Fruit fly (Drosophila melanogaster) whole organism, embryonic: Measurements from ENCODE around the gene AnxB9.

Source experiments
- Aef1 ChIP-seq: fragments of 200-800 bp; sonication (Bioruptor generic); IDR thresholded peaks from 3 replicates; pipeline ENCODE4 v1.3.6; 2022; ENCODE audit warnings: missing biosample characterization, missing genetic modification characterization
- CG10959 ChIP-seq: fragments of 200-800 bp; sonication (Bioruptor generic); IDR thresholded peaks from 2 replicates; pipeline ENCODE4 v1.3.6; 2022; ENCODE audit warnings: missing biosample characterization, missing genetic modification characterization
- CG11247 ChIP-seq: fragments of 200-800 bp; sonication (Bioruptor generic); IDR thresholded peaks from 2 replicates; pipeline ENCODE4 v1.3.6; 2022; ENCODE audit warnings: missing biosample characterization, missing genetic modification characterization
- CG12071 ChIP-seq: fragments of 200-800 bp; sonication (Bioruptor generic); optimal IDR thresholded peaks from 3 replicates; lab custom pipeline; 2018; ENCODE audit warnings: missing biosample characterization, mild to moderate bottlenecking, missing genetic modification characterization
- CG12236 ChIP-seq: fragments of 200-800 bp; sonication (Bioruptor generic); optimal IDR thresholded peaks from 2 replicates; lab custom pipeline; 2016; ENCODE audit warnings: missing biosample characterization, missing genetic modification characterization
- CG12744 ChIP-seq: fragments of 200-800 bp; sonication (Bioruptor generic); optimal IDR thresholded peaks from 2 replicates; lab custom pipeline; 2016; ENCODE audit warnings: missing biosample characterization, missing genetic modification characterization
- CG13287 ChIP-seq: fragments of 200-800 bp; sonication (Bioruptor generic); IDR thresholded peaks from 2 replicates; pipeline ENCODE4 v1.3.6; 2022; ENCODE audit warnings: missing biosample characterization, missing genetic modification characterization; ENCODE audit not compliant: partially characterized antibody
- CG13296 ChIP-seq: fragments of 200-800 bp; sonication (Bioruptor generic); optimal IDR thresholded peaks from 3 replicates; lab custom pipeline; 2018; ENCODE audit warnings: missing biosample characterization, mild to moderate bottlenecking, missing genetic modification characterization
- CG14667 ChIP-seq: fragments of 200-800 bp; sonication (Bioruptor generic); IDR thresholded peaks from 2 replicates; pipeline ENCODE4 v1.3.6; 2022; ENCODE audit warnings: missing biosample characterization, missing genetic modification characterization
- CG17328 ChIP-seq: fragments of 200-800 bp; sonication (Bioruptor generic); IDR thresholded peaks from 2 replicates; pipeline ENCODE4 v1.3.6; 2022; ENCODE audit warnings: missing biosample characterization, missing genetic modification characterization
- CG17612 ChIP-seq: fragments of 200-800 bp; sonication (Bioruptor generic); IDR thresholded peaks from 2 replicates; pipeline ENCODE4 v1.3.6; 2022; ENCODE audit warnings: missing biosample characterization, missing genetic modification characterization
- CG17912 ChIP-seq: fragments of 200-800 bp; sonication (Bioruptor generic); optimal IDR thresholded peaks from 2 replicates; lab custom pipeline; 2018; ENCODE audit warnings: missing biosample characterization, mild to moderate bottlenecking, missing genetic modification characterization
- CG18599 ChIP-seq: fragments of 200-800 bp; sonication (Bioruptor generic); optimal IDR thresholded peaks from 3 replicates; lab custom pipeline; 2017; ENCODE audit warnings: missing biosample characterization, missing genetic modification characterization, mild to moderate bottlenecking, moderate library complexity, missing genetic modification reagents
- CG31224 ChIP-seq: fragments of 200-800 bp; sonication (Bioruptor generic); IDR thresholded peaks from 2 replicates; pipeline ENCODE4 v1.3.6; 2022; ENCODE audit warnings: missing biosample characterization, missing genetic modification characterization
- CG33213 ChIP-seq: fragments of 200-800 bp; sonication (Bioruptor generic); optimal IDR thresholded peaks from 3 replicates; lab custom pipeline; 2016; ENCODE audit warnings: missing biosample characterization, missing genetic modification characterization
- CG3407 ChIP-seq: fragments of 200-800 bp; sonication (Bioruptor generic); optimal IDR thresholded peaks from 2 replicates; lab custom pipeline; 2018; ENCODE audit warnings: missing biosample characterization, mild to moderate bottlenecking, missing genetic modification characterization
- CG3995 ChIP-seq: fragments of 200-800 bp; sonication (Bioruptor generic); optimal IDR thresholded peaks from 3 replicates; lab custom pipeline; 2016; ENCODE audit warnings: missing biosample characterization, missing genetic modification characterization
- CG4617 ChIP-seq: fragments of 200-800 bp; sonication (Bioruptor generic); optimal IDR thresholded peaks from 3 replicates; lab custom pipeline; 2016; ENCODE audit warnings: missing biosample characterization, missing genetic modification characterization, borderline replicate concordance
- CG7745 ChIP-seq: fragments of 200-800 bp; sonication (Bioruptor generic); optimal IDR thresholded peaks from 2 replicates; lab custom pipeline; 2018; ENCODE audit warnings: missing biosample characterization, mild to moderate bottlenecking, missing genetic modification characterization, moderate library complexity
- CG8478 ChIP-seq: fragments of >200 bp; optimal IDR thresholded peaks from 2 replicates; lab custom pipeline; 2018
- CG8944 ChIP-seq: fragments of 200-800 bp; sonication (Bioruptor generic); optimal IDR thresholded peaks from 3 replicates; lab custom pipeline; 2016; ENCODE audit warnings: missing biosample characterization, missing genetic modification characterization
- CTCF ChIP-seq: fragments of 200-800 bp; sonication (Bioruptor generic); optimal IDR thresholded peaks from 2 replicates; lab custom pipeline; 2017; ENCODE audit warnings: missing biosample characterization, mild to moderate bottlenecking, missing genetic modification characterization, moderate library complexity
- Chrac-16 ChIP-seq: fragments of 200-800 bp; sonication (Bioruptor generic); optimal IDR thresholded peaks from 3 replicates; lab custom pipeline; 2016; ENCODE audit warnings: missing biosample characterization, missing genetic modification characterization
- CkIIα-i1 ChIP-seq: fragments of 200-800 bp; sonication (Bioruptor generic); IDR thresholded peaks from 2 replicates; pipeline ENCODE4 v1.3.6; 2022; ENCODE audit warnings: missing biosample characterization, missing genetic modification characterization
- Eip74EF ChIP-seq, 2 experiments: fragments of 200-800 bp in 1 of 2; fragments of >200 bp in 1 of 2; sonication (Bioruptor generic) in 1 of 2; optimal IDR thresholded peaks; 2 replicates each; lab custom pipeline; 2017 to 2019; ENCODE audit warnings: missing biosample characterization in 2 of 2, missing genetic modification characterization in 2 of 2, mild to moderate bottlenecking in 1 of 2, moderate library complexity in 1 of 2
- GATAe ChIP-seq: fragments of 200-800 bp; sonication (Bioruptor generic); conservative IDR thresholded peaks from 2 replicates; pipeline ENCODE4 v1.3.6; 2022; ENCODE audit warnings: missing biosample characterization, missing genetic modification characterization
- Gug ChIP-seq: fragments of 200-800 bp; sonication (Bioruptor generic); IDR thresholded peaks from 4 replicates; pipeline ENCODE4 v1.3.6; 2022; ENCODE audit warnings: missing biosample characterization, missing genetic modification characterization
- Mrtf ChIP-seq: fragments of 200-800 bp; sonication (Bioruptor generic); IDR thresholded peaks from 3 replicates; pipeline ENCODE4 v1.3.6; 2022; ENCODE audit warnings: missing biosample characterization, missing genetic modification characterization
- Myb ChIP-seq: fragments of 200-800 bp; sonication (Bioruptor generic); optimal IDR thresholded peaks from 2 replicates; lab custom pipeline; 2016; ENCODE audit warnings: missing biosample characterization, missing genetic modification characterization
- NFAT ChIP-seq: fragments of 200-800 bp; sonication (Bioruptor generic); IDR thresholded peaks from 2 replicates; pipeline ENCODE4 v1.3.6; 2022; ENCODE audit warnings: missing biosample characterization, missing genetic modification characterization
- Sin3A ChIP-seq: fragments of >200 bp; optimal IDR thresholded peaks from 2 replicates; lab custom pipeline; 2018
- Spps ChIP-seq: fragments of 200-800 bp; sonication (Bioruptor generic); optimal IDR thresholded peaks from 2 replicates; lab custom pipeline; 2018; ENCODE audit warnings: missing biosample characterization, mild to moderate bottlenecking, missing genetic modification characterization
- ato ChIP-seq: fragments of 200-800 bp; sonication (Bioruptor generic); IDR thresholded peaks from 2 replicates; pipeline ENCODE4 v1.3.6; 2022; ENCODE audit warnings: missing biosample characterization, missing genetic modification characterization; ENCODE audit not compliant: partially characterized antibody
- dmrt99B ChIP-seq: fragments of 200-800 bp; sonication (Bioruptor generic); optimal IDR thresholded peaks from 2 replicates; lab custom pipeline; 2018; ENCODE audit warnings: missing biosample characterization, mild to moderate bottlenecking, missing genetic modification characterization, moderate library complexity
- emc ChIP-seq: fragments of 200-800 bp; sonication (Bioruptor generic); optimal IDR thresholded peaks from 2 replicates; lab custom pipeline; 2016; ENCODE audit warnings: missing biosample characterization, missing genetic modification characterization
- esg ChIP-seq: fragments of 200-800 bp; sonication (Bioruptor generic); conservative IDR thresholded peaks from 2 replicates; pipeline ENCODE4 v1.3.6; 2022; ENCODE audit warnings: missing biosample characterization, missing genetic modification characterization
- eyg ChIP-seq: fragments of 200-800 bp; sonication (Bioruptor generic); optimal IDR thresholded peaks from 3 replicates; lab custom pipeline; 2016; ENCODE audit warnings: missing biosample characterization, missing genetic modification characterization
- lilli ChIP-seq: fragments of 200-800 bp; sonication (Bioruptor generic); optimal IDR thresholded peaks from 3 replicates; lab custom pipeline; 2016; ENCODE audit warnings: missing biosample characterization, missing genetic modification characterization
- nerfin-1 ChIP-seq: fragments of 200-800 bp; sonication (Bioruptor generic); optimal IDR thresholded peaks from 3 replicates; lab custom pipeline; 2019; ENCODE audit warnings: missing biosample characterization, mild to moderate bottlenecking, missing genetic modification characterization, moderate library complexity
- org-1 ChIP-seq: fragments of 200-800 bp; sonication (Bioruptor generic); optimal IDR thresholded peaks from 2 replicates; lab custom pipeline; 2017; ENCODE audit warnings: missing biosample characterization, missing genetic modification characterization
- p53 ChIP-seq: fragments of 200-800 bp; sonication (Bioruptor generic); optimal IDR thresholded peaks from 2 replicates; lab custom pipeline; 2016; ENCODE audit warnings: missing biosample characterization, missing genetic modification characterization
- phol ChIP-seq: fragments of 200-800 bp; sonication (Bioruptor generic); optimal IDR thresholded peaks from 3 replicates; lab custom pipeline; 2018; ENCODE audit warnings: missing biosample characterization, mild to moderate bottlenecking, missing genetic modification characterization, moderate library complexity
- pnt ChIP-seq: fragments of 200-800 bp; sonication (Bioruptor generic); optimal IDR thresholded peaks from 3 replicates; lab custom pipeline; 2016; ENCODE audit warnings: missing biosample characterization, missing genetic modification characterization
- psq ChIP-seq: fragments of 200-800 bp; sonication (Bioruptor generic); optimal IDR thresholded peaks from 2 replicates; lab custom pipeline; 2017; ENCODE audit warnings: missing biosample characterization, missing genetic modification characterization
- sc ChIP-seq, 3 experiments: fragments of >200 bp in 2 of 3; fragments of 200-800 bp in 1 of 3; sonication (Bioruptor generic) in 1 of 3; optimal IDR thresholded peaks; 2 replicates in 2 of 3; 3 replicates in 1 of 3; lab custom pipeline; 2017; ENCODE audit warnings: mild to moderate bottlenecking in 1 of 3, missing biosample characterization in 1 of 3, missing genetic modification characterization in 1 of 3, missing genetic modification reagents in 1 of 3
- sob ChIP-seq: fragments of 200-800 bp; sonication (Bioruptor generic); IDR thresholded peaks from 2 replicates; pipeline ENCODE4 v1.3.6; 2022; ENCODE audit warnings: missing biosample characterization, missing genetic modification characterization
- trem ChIP-seq: fragments of 200-800 bp; optimal IDR thresholded peaks from 3 replicates; lab custom pipeline; 2019; ENCODE audit warnings: missing biosample characterization, mild to moderate bottlenecking, missing genetic modification characterization, moderate library complexity
- ttk ChIP-seq: fragments of 200-800 bp; sonication (Bioruptor generic); IDR thresholded peaks from 2 replicates; pipeline ENCODE4 v2.1.2; 2022; ENCODE audit warnings: missing biosample characterization, missing genetic modification characterization
- unpg ChIP-seq: fragments of 200-800 bp; sonication (Bioruptor generic); optimal IDR thresholded peaks from 3 replicates; lab custom pipeline; 2018; ENCODE audit warnings: missing biosample characterization, mild to moderate bottlenecking, missing genetic modification characterization, moderate library complexity
- usp ChIP-seq: fragments of >200 bp; optimal IDR thresholded peaks from 2 replicates; lab custom pipeline; 2017; ENCODE audit warnings: missing biosample characterization, missing genetic modification characterization
- zfh2 ChIP-seq: fragments of 200-800 bp; sonication (Bioruptor generic); optimal IDR thresholded peaks from 2 replicates; lab custom pipeline; 2016; ENCODE audit warnings: missing biosample characterization, missing genetic modification characterization

The AnxB9 gene

dm6 chr3R:21065010-21065695, at the start of gene AnxB9:
Gene AnxB9 (plus strand): TSS chr3R:21065241.
- no peak for TF ChIP-seq Myb
- TF ChIP-seq GATAe: no peak
- TF ChIP-seq CG17612 (GFP tag; lab: Robert Waterston, UW): no peak
- TF ChIP-seq dmrt99B: peak; percentile 7
- TF ChIP-seq CG7745 (tag; lab: Kevin White, UChicago): no peak
- no peak for TF ChIP-seq esg (GFP tag; lab: Robert Waterston, UW)
- no peak for TF ChIP-seq org-1 (GFP tag; lab: Kevin White, UChicago)
- TF ChIP-seq NFAT (GFP tag; lab: Robert Waterston, UW): peak; percentile 56; the same call in 1 of the 2 replicates
- peak; percentile 70 for TF ChIP-seq CG12071 (GFP tag; lab: Kevin White, UChicago)
- TF ChIP-seq emc (GFP tag; lab: Kevin White, UChicago): no peak
- TF ChIP-seq pnt: no peak
- TF ChIP-seq CG8944 (GFP tag; lab: Kevin White, UChicago): no peak
- peak; percentile 38 for TF ChIP-seq CG3407
- no peak for TF ChIP-seq CG8478 (lab: Kevin White, UChicago)
- TF ChIP-seq phol (tag; lab: Kevin White, UChicago): no peak
- TF ChIP-seq p53: no peak
- TF ChIP-seq CG3995 (GFP tag; lab: Kevin White, UChicago): no peak
- peak; percentile 17 for TF ChIP-seq eyg (GFP tag; lab: Kevin White, UChicago)
- peak; percentile 39 for TF ChIP-seq ato (GFP tag; lab: Robert Waterston, UW)
- no peak for TF ChIP-seq CG10959
- TF ChIP-seq sc (optimal IDR thresholded peaks at IDR 0.05; lab: Kevin White, UChicago): no peak
- no peak for TF ChIP-seq sc (GFP tag; optimal IDR thresholded peaks at IDR 0.05; lab: Kevin White, UChicago)
- TF ChIP-seq psq (GFP tag; lab: Kevin White, UChicago): no peak
- TF ChIP-seq CG31224 (GFP tag; lab: Robert Waterston, UW): no peak
- TF ChIP-seq CG13287 (GFP tag; lab: Robert Waterston, UW): no peak; the same call in 1 of the 2 replicates
- no peak for TF ChIP-seq Sin3A (lab: Kevin White, UChicago)
- peak; percentile 42 for TF ChIP-seq CG17912
- TF ChIP-seq CG13296 (GFP tag; lab: Kevin White, UChicago): peak; percentile 48
- no peak for TF ChIP-seq CG14667 (GFP tag; lab: Robert Waterston, UW)
- TF ChIP-seq ttk: 0 out of 2 replicates have a peak, but pooled peaks have one; percentile 30
- TF ChIP-seq Eip74EF (GFP tag; optimal IDR thresholded peaks at IDR 0.05; lab: Kevin White, UChicago): peak in 1 of 2 experiments; percentile 49
- TF ChIP-seq CG18599 (GFP tag; lab: Kevin White, UChicago): peak; percentile 66
- no peak for TF ChIP-seq CTCF (GFP tag; lab: Kevin White, UChicago)
- no peak for TF ChIP-seq Mrtf
- peak; percentile 40 for TF ChIP-seq CG4617
- peak; percentile 62 for TF ChIP-seq sob (GFP tag; lab: Robert Waterston, UW)
- TF ChIP-seq CG12236 (GFP tag; lab: Kevin White, UChicago): peak; percentile 7
- peak; percentile 29; the same call in 1 of the 2 replicates for TF ChIP-seq CG17328 (GFP tag; lab: Robert Waterston, UW)
- peak; percentile 56 for TF ChIP-seq CG33213
- TF ChIP-seq CG12744 (GFP tag; lab: Kevin White, UChicago): peak; percentile 32
- TF ChIP-seq lilli (GFP tag; lab: Kevin White, UChicago): peak; percentile 47
- TF ChIP-seq CG11247 (GFP tag; lab: Robert Waterston, UW): peak; percentile 50
- TF ChIP-seq unpg: peak; percentile 28
- peak; percentile 50; the same call in 2 of the 3 replicates for TF ChIP-seq Aef1 (GFP tag; lab: Robert Waterston, UW)
- peak; percentile 4 for TF ChIP-seq nerfin-1
- no peak for TF ChIP-seq CkIIα-i1 (GFP tag; lab: Robert Waterston, UW)
- no peak for TF ChIP-seq usp (GFP tag; lab: Kevin White, UChicago)
- no peak for TF ChIP-seq Chrac-16 (GFP tag; lab: Kevin White, UChicago)
- TF ChIP-seq Spps (tag; lab: Kevin White, UChicago): no peak
- TF ChIP-seq zfh2: no peak
- 0 out of 4 replicates have a peak, but pooled peaks have one; percentile 7 for TF ChIP-seq Gug (GFP tag; lab: Robert Waterston, UW)
- TF ChIP-seq trem: peak; percentile 41
